Worm (Caenorhabditis elegans) whole organism, mixed stage, embryonic: Measurements from ENCODE around the gene wrt-9.

Experiments
- elt-3 ChIP-seq: fragments of 150-350 bp; optimal IDR thresholded peaks from 2 replicates; lab custom pipeline; 2014; ENCODE audit warnings: missing biosample characterization, missing genetic modification characterization
- mab-5 ChIP-seq: fragments of 150-350 bp; optimal IDR thresholded peaks from 2 replicates; lab custom pipeline; 2014; ENCODE audit warnings: missing biosample characterization, missing genetic modification characterization
- nhr-28 ChIP-seq: fragments of 150-350 bp; optimal IDR thresholded peaks from 2 replicates; lab custom pipeline; 2014; ENCODE audit warnings: missing biosample characterization, missing genetic modification characterization
- nhr-76 ChIP-seq: sonication (generic microtip); optimal IDR thresholded peaks from 2 replicates; lab custom pipeline; 2017; ENCODE audit warnings: missing biosample characterization, missing genetic modification characterization
- pha-4 ChIP-seq: fragments of 150-350 bp; optimal IDR thresholded peaks from 2 replicates; lab custom pipeline; 2018; ENCODE audit warnings: missing biosample characterization, missing genetic modification reagents, missing genetic modification characterization
- unc-62 ChIP-seq: fragments of 150-350 bp; optimal IDR thresholded peaks from 2 replicates; lab custom pipeline; 2014; ENCODE audit warnings: missing biosample characterization, missing genetic modification reagents, missing genetic modification characterization

- TF ChIP-seq mab-5 (tag; lab: Kevin White, UChicago) (no peak), elt-3 (tag; lab: Kevin White, UChicago) (no peak), nhr-76 (no peak), unc-62 (no peak), nhr-28 (tag; lab: Kevin White, UChicago) (no peak), pha-4 (no peak)
These were observed 40.3 kb upstream of the wrt-9 start, which contains the start of gene K06A9.2 for ce11 chrX:1536138-1536537.
